Fruit fly (Drosophila melanogaster) whole organism, prepupa: ENCODE data around the gene NPFR.

ENCODE experiments used
- Blimp-1 ChIP-seq: fragments of 200-800 bp; sonication (Bioruptor generic); optimal IDR thresholded peaks from 3 replicates; lab custom pipeline; 2017; ENCODE audit warnings: missing biosample characterization, missing genetic modification characterization, mild to moderate bottlenecking, moderate library complexity, missing genetic modification reagents
- CG10669 ChIP-seq: fragments of 200-800 bp; sonication (Bioruptor generic); optimal IDR thresholded peaks from 3 replicates; lab custom pipeline; 2018; ENCODE audit warnings: missing biosample characterization, mild to moderate bottlenecking, missing genetic modification characterization, moderate library complexity
- CG11294 ChIP-seq: fragments of 200-800 bp; sonication (Bioruptor generic); IDR thresholded peaks from 2 replicates; pipeline ENCODE4 v1.3.6; 2022; ENCODE audit warnings: missing biosample characterization, missing genetic modification characterization
- CG11762 ChIP-seq: fragments of 200-800 bp; sonication (Bioruptor generic); optimal IDR thresholded peaks from 3 replicates; lab custom pipeline; 2016; ENCODE audit warnings: missing biosample characterization, missing genetic modification characterization; ENCODE audit not compliant: insufficient read depth
- CG11902 ChIP-seq: fragments of 200-800 bp; sonication (Bioruptor generic); optimal IDR thresholded peaks from 3 replicates; lab custom pipeline; 2016; ENCODE audit warnings: missing biosample characterization, missing genetic modification characterization
- CG15336 ChIP-seq: fragments of 200-800 bp; sonication (Bioruptor generic); IDR thresholded peaks from 2 replicates; pipeline ENCODE4 v1.3.6; 2022; ENCODE audit warnings: missing biosample characterization, missing genetic modification characterization
- CG1621 ChIP-seq: fragments of 200-800 bp; sonication (Bioruptor generic); optimal IDR thresholded peaks from 3 replicates; lab custom pipeline; 2018; ENCODE audit warnings: missing biosample characterization, mild to moderate bottlenecking, missing genetic modification characterization
- CG16779 ChIP-seq: fragments of 200-800 bp; sonication (Bioruptor generic); optimal IDR thresholded peaks from 3 replicates; lab custom pipeline; 2017; ENCODE audit warnings: missing biosample characterization, mild to moderate bottlenecking, missing genetic modification characterization
- CG3032 ChIP-seq: fragments of 200-800 bp; optimal IDR thresholded peaks from 2 replicates; lab custom pipeline; 2019; ENCODE audit warnings: missing biosample characterization, mild to moderate bottlenecking, missing genetic modification characterization, moderate library complexity
- CG34406 ChIP-seq: fragments of 200-800 bp; sonication (Bioruptor generic); optimal IDR thresholded peaks from 3 replicates; lab custom pipeline; 2016; ENCODE audit warnings: missing biosample characterization, missing genetic modification characterization
- CG3919 ChIP-seq: fragments of 200-800 bp; sonication (Bioruptor generic); optimal IDR thresholded peaks from 3 replicates; lab custom pipeline; 2016; ENCODE audit warnings: missing biosample characterization, missing genetic modification characterization
- CG4318 ChIP-seq: fragments of 200-800 bp; sonication (Bioruptor generic); optimal IDR thresholded peaks from 3 replicates; lab custom pipeline; 2017; ENCODE audit warnings: missing biosample characterization, mild to moderate bottlenecking, missing genetic modification characterization
- CG6163 ChIP-seq: fragments of 200-800 bp; sonication (Bioruptor generic); IDR thresholded peaks from 3 replicates; pipeline ENCODE4 v1.3.6; 2022; ENCODE audit warnings: missing biosample characterization, missing genetic modification characterization
- CG6276 ChIP-seq: fragments of 200-800 bp; sonication (Bioruptor generic); optimal IDR thresholded peaks from 2 replicates; lab custom pipeline; 2017; ENCODE audit warnings: missing biosample characterization, mild to moderate bottlenecking, missing genetic modification characterization
- CG6792 ChIP-seq: fragments of 200-800 bp; sonication (Bioruptor generic); optimal IDR thresholded peaks from 3 replicates; lab custom pipeline; 2016; ENCODE audit warnings: missing biosample characterization, missing genetic modification characterization
- CG6854 ChIP-seq: fragments of 200-800 bp; sonication (Bioruptor generic); optimal IDR thresholded peaks from 2 replicates; lab custom pipeline; 2017; ENCODE audit warnings: missing biosample characterization, mild to moderate bottlenecking, missing genetic modification characterization
- CG7368 ChIP-seq: fragments of 200-800 bp; sonication (Bioruptor generic); optimal IDR thresholded peaks from 3 replicates; lab custom pipeline; 2016; ENCODE audit warnings: missing biosample characterization, missing genetic modification characterization
- CG8119 ChIP-seq: fragments of 200-800 bp; sonication (Bioruptor generic); IDR thresholded peaks from 3 replicates; pipeline ENCODE4 v1.3.6; 2022; ENCODE audit warnings: missing biosample characterization, missing genetic modification characterization
- CG9139 ChIP-seq: fragments of 200-800 bp; sonication (Bioruptor generic); optimal IDR thresholded peaks from 3 replicates; lab custom pipeline; 2017; ENCODE audit warnings: missing biosample characterization, mild to moderate bottlenecking, missing genetic modification characterization
- Eip75B ChIP-seq: fragments of 200-800 bp; sonication (Bioruptor generic); optimal IDR thresholded peaks from 3 replicates; lab custom pipeline; 2016; ENCODE audit warnings: missing biosample characterization, missing genetic modification characterization
- Eip78C ChIP-seq: fragments of 200-800 bp; sonication (Bioruptor generic); peaks from one replicate; lab custom pipeline; 2016; ENCODE audit warnings: missing biosample characterization, missing genetic modification characterization
- Eip93F ChIP-seq: fragments of 200-800 bp; sonication (Bioruptor generic); optimal IDR thresholded peaks from 2 replicates; lab custom pipeline; 2016; ENCODE audit warnings: missing biosample characterization, mild to moderate bottlenecking, missing genetic modification characterization
- Ets21C ChIP-seq: fragments of 200-800 bp; sonication (Bioruptor generic); optimal IDR thresholded peaks from 3 replicates; lab custom pipeline; 2016; ENCODE audit warnings: missing biosample characterization, missing genetic modification characterization
- Hr4 ChIP-seq: fragments of 200-800 bp; sonication (Bioruptor generic); optimal IDR thresholded peaks from 3 replicates; lab custom pipeline; 2016; ENCODE audit warnings: missing biosample characterization, missing genetic modification characterization
- Lpt ChIP-seq: fragments of 200-800 bp; sonication (Bioruptor generic); optimal IDR thresholded peaks from 3 replicates; lab custom pipeline; 2016; ENCODE audit warnings: missing biosample characterization, missing genetic modification characterization
- OdsH ChIP-seq: fragments of 200-800 bp; sonication (Bioruptor generic); optimal IDR thresholded peaks from 3 replicates; lab custom pipeline; 2016; ENCODE audit warnings: missing biosample characterization, missing genetic modification characterization
- Smox ChIP-seq: fragments of 200-800 bp; sonication (Bioruptor generic); optimal IDR thresholded peaks from 3 replicates; lab custom pipeline; 2016; ENCODE audit warnings: missing biosample characterization, missing genetic modification characterization
- Sox102F ChIP-seq: fragments of 200-800 bp; sonication (Bioruptor generic); optimal IDR thresholded peaks from 2 replicates; lab custom pipeline; 2016; ENCODE audit warnings: missing biosample characterization, mild to moderate bottlenecking, missing genetic modification characterization
- Sox14 ChIP-seq: fragments of 200-800 bp; sonication (Bioruptor generic); optimal IDR thresholded peaks from 3 replicates; lab custom pipeline; 2016; ENCODE audit warnings: missing biosample characterization, missing genetic modification characterization
- Sox15 ChIP-seq: fragments of 200-800 bp; sonication (Bioruptor generic); optimal IDR thresholded peaks from 3 replicates; lab custom pipeline; 2016; ENCODE audit warnings: missing biosample characterization, missing genetic modification characterization
- achi ChIP-seq: fragments of 200-800 bp; sonication (Bioruptor generic); optimal IDR thresholded peaks from 3 replicates; lab custom pipeline; 2016; ENCODE audit warnings: missing biosample characterization, missing genetic modification characterization
- acj6 ChIP-seq: fragments of 200-800 bp; sonication (Bioruptor generic); optimal IDR thresholded peaks from 3 replicates; lab custom pipeline; 2016; ENCODE audit warnings: missing biosample characterization, missing genetic modification characterization
- eg ChIP-seq: fragments of 200-800 bp; sonication (Bioruptor generic); IDR thresholded peaks from 3 replicates; pipeline ENCODE4 v1.3.6; 2022; ENCODE audit warnings: missing biosample characterization, missing genetic modification characterization
- fd59A ChIP-seq: fragments of 200-800 bp; sonication (Bioruptor generic); optimal IDR thresholded peaks from 2 replicates; lab custom pipeline; 2017; ENCODE audit warnings: missing biosample characterization, mild to moderate bottlenecking, missing genetic modification characterization, missing genetic modification reagents
- fd85E ChIP-seq: fragments of 200-800 bp; sonication (Bioruptor generic); optimal IDR thresholded peaks from 3 replicates; lab custom pipeline; 2016; ENCODE audit warnings: missing biosample characterization, missing genetic modification characterization
- fkh ChIP-seq: fragments of 200-800 bp; sonication (Bioruptor generic); optimal IDR thresholded peaks from 3 replicates; lab custom pipeline; 2017; ENCODE audit warnings: missing biosample characterization, mild to moderate bottlenecking, missing genetic modification characterization, moderate library complexity
- lz ChIP-seq: fragments of 200-800 bp; sonication (Bioruptor generic); optimal IDR thresholded peaks from 3 replicates; lab custom pipeline; 2016; ENCODE audit warnings: missing biosample characterization, missing genetic modification characterization
- net ChIP-seq: fragments of 200-800 bp; sonication (Bioruptor generic); optimal IDR thresholded peaks from 3 replicates; lab custom pipeline; 2016; ENCODE audit warnings: missing biosample characterization, missing genetic modification characterization
- salr ChIP-seq, 2 experiments: fragments of 200-800 bp; sonication (Bioruptor generic); optimal IDR thresholded peaks; 3 replicates each; lab custom pipeline; 2016 to 2018; ENCODE audit warnings: missing biosample characterization in 2 of 2, missing genetic modification characterization in 2 of 2, mild to moderate bottlenecking in 1 of 2
- spab ChIP-seq: fragments of 200-800 bp; sonication (Bioruptor generic); optimal IDR thresholded peaks from 2 replicates; lab custom pipeline; 2017; ENCODE audit warnings: missing biosample characterization, mild to moderate bottlenecking, missing genetic modification characterization, missing genetic modification reagents
- ss ChIP-seq, 2 experiments: fragments of 200-800 bp; sonication (Bioruptor generic); optimal IDR thresholded peaks; 2 replicates in 1 of 2; 3 replicates in 1 of 2; lab custom pipeline; 2017 to 2018; ENCODE audit warnings: mild to moderate bottlenecking in 2 of 2, missing biosample characterization in 2 of 2, missing genetic modification characterization in 2 of 2, moderate library complexity in 1 of 2
- svp ChIP-seq: fragments of 200-800 bp; sonication (Bioruptor generic); peaks from one replicate; lab custom pipeline; 2016; ENCODE audit warnings: missing biosample characterization, missing genetic modification characterization
- topi ChIP-seq: fragments of 200-800 bp; sonication (Bioruptor generic); optimal IDR thresholded peaks from 3 replicates; lab custom pipeline; 2016; ENCODE audit warnings: missing biosample characterization, missing genetic modification characterization
- vri ChIP-seq: fragments of 200-800 bp; sonication (Bioruptor generic); optimal IDR thresholded peaks from 3 replicates; lab custom pipeline; 2016; ENCODE audit warnings: missing biosample characterization, mild to moderate bottlenecking, missing genetic modification characterization

Gene NPFR

DNA sequence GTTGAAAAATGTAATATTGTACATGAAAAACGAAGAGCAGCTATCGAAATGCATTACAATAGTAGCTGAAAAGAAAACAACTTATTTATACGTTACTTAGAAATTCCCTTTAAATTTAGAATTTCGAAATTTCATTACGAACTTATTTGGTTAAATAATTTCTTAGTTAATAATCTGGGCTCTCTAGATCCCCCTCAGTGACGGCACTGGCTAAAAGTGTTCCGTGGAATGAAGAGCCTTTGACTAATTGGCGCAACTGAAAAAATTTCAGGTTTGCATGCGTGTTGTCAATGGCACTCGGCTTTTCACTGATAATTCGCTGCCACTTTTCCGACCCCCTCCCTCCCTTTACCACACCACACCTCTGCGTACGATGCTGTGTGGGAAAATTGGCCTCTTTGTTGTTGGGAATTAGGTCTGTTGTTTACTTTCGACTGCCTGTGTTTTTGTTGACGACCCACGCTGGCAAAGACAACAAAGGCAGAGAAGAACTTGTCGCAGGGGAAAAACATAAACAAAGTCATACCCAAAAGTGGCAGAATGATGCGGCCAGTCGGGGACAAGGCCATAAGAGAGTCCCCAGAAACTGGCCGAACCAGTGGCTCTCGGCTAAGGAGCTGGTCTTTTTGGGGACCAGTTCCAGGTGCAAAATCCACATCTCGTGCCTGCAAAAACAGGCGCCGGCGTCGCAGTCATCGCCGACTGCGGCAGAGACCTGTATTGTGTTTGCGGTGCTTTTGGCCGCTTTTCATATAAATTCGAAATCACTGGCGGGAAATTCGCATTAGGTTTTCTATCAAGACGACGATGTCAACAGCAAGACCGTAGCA is 28.2 kb downstream of the NPFR start, which contains the start of gene Osi3 (continued):
- no peak for TF ChIP-seq topi
- TF ChIP-seq CG11762 (GFP tag; lab: Kevin White, UChicago) = no peak
- TF ChIP-seq CG16779 (tag; lab: Kevin White, UChicago) = no peak
- peak; percentile 6 for TF ChIP-seq acj6 (GFP tag; lab: Kevin White, UChicago)
- no peak for TF ChIP-seq CG1621 (tag; lab: Kevin White, UChicago)
- no peak for TF ChIP-seq CG9139 (GFP tag; lab: Kevin White, UChicago)
- peak in 1 of 2 experiments; percentile 21 for TF ChIP-seq salr (GFP tag; optimal IDR thresholded peaks at IDR 0.05; lab: Kevin White, UChicago)
- TF ChIP-seq Sox14 (GFP tag; lab: Kevin White, UChicago) = no peak
- TF ChIP-seq Hr4 (GFP tag; lab: Kevin White, UChicago) = peak; percentile 65
- TF ChIP-seq achi (GFP tag; lab: Kevin White, UChicago) = peak; percentile 7
- peak; percentile 54 for TF ChIP-seq CG4318
- TF ChIP-seq CG11294 (GFP tag; lab: Robert Waterston, UW) = no peak
- peak; percentile 32 for TF ChIP-seq OdsH (GFP tag; lab: Kevin White, UChicago)
- no peak for TF ChIP-seq Lpt
- no peak for TF ChIP-seq CG6792 (GFP tag; lab: Kevin White, UChicago)
- TF ChIP-seq Sox15 (GFP tag; lab: Kevin White, UChicago) = no peak
- TF ChIP-seq CG11902 (GFP tag; lab: Kevin White, UChicago) = no peak
- 0 out of 3 replicates have a peak, but pooled peaks have one; percentile 35 for TF ChIP-seq eg (GFP tag; lab: Robert Waterston, UW)
- no peak for TF ChIP-seq CG6163
- TF ChIP-seq, all 60 proteins: peak for 19

DNA sequence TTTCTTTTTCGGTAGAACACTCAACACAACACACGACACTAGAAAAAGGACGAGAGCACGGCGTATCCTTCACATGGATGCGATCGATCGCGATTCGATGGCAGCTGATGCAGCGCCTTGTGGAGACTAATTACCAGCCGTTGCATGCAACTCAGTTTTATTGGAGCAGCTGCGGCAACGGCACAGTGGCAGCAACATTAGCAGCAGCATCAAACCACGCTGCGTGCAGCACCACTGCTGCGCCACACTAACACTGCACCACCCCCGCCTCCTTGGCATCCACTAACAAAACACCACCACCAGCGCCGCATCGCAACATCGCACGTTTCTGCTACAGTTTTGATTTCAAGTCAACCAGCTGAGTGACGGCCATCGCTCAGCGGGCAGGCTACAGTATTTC is 34.6 kb downstream of the NPFR start, which contains the start of gene Osi4:
Gene Osi4, minus strand, starts transcription at position 101 of the 400 bp plus-strand sequence.
- no peak for TF ChIP-seq salr (GFP tag; optimal IDR thresholded peaks at IDR 0.05; lab: Kevin White, UChicago)
- TF ChIP-seq, all 60 proteins: peak for 0

DNA sequence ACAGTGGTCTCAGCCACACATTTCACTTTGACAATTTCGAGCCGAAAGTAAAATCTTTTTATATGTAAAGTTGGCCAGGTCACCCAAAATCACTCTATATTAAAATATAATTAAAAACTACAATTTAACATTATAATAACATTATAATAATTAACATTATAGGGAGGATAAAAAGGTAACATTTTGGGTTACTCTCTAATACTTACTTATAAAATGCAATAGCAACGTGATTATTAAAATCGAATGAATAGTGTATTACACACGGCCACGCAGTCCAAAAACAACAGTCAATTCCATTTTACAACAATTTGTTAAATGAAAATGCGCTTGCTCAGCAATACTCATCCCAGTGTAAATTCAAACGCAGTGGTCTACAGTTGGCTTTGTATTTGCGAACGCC is 35.0 kb downstream of the NPFR start:
- TF ChIP-seq achi (GFP tag; lab: Kevin White, UChicago) = peak; percentile 40
- TF ChIP-seq Hr4 (GFP tag; lab: Kevin White, UChicago) = peak; percentile 26
- peak; percentile 33 for TF ChIP-seq CG6276 (GFP tag; lab: Kevin White, UChicago)
- no peak for TF ChIP-seq net
- TF ChIP-seq eg (GFP tag; lab: Robert Waterston, UW) = no peak
- TF ChIP-seq Eip78C (GFP tag; lab: Kevin White, UChicago) = peak; percentile 68
- TF ChIP-seq CG34406 (GFP tag; lab: Kevin White, UChicago) = no peak
- no peak for TF ChIP-seq lz (GFP tag; lab: Kevin White, UChicago)
- TF ChIP-seq Lpt = no peak
- peak in 1 of 2 experiments; percentile 21 for TF ChIP-seq salr (GFP tag; optimal IDR thresholded peaks at IDR 0.05; lab: Kevin White, UChicago)
- peak; percentile 5 for TF ChIP-seq CG3919 (GFP tag; lab: Kevin White, UChicago)
- no peak for TF ChIP-seq fkh (GFP tag; lab: Kevin White, UChicago)
- TF ChIP-seq fd59A (GFP tag; lab: Kevin White, UChicago) = no peak
- no peak for TF ChIP-seq Eip93F (GFP tag; lab: Kevin White, UChicago)
- no peak for TF ChIP-seq Sox102F
- peak; percentile 66 for TF ChIP-seq CG4318
- TF ChIP-seq svp (GFP tag; lab: Kevin White, UChicago) = no peak
- TF ChIP-seq CG3032 = no peak
- no peak for TF ChIP-seq vri (GFP tag; lab: Kevin White, UChicago)
- TF ChIP-seq CG11902 (GFP tag; lab: Kevin White, UChicago) = no peak
- TF ChIP-seq Smox = no peak
- TF ChIP-seq CG9139 (GFP tag; lab: Kevin White, UChicago) = no peak
- peak; percentile 18 for TF ChIP-seq acj6 (GFP tag; lab: Kevin White, UChicago)
- TF ChIP-seq CG8119 (GFP tag; lab: Robert Waterston, UW) = peak; percentile 44; the same call in 1 of the 3 replicates
- no peak for TF ChIP-seq Ets21C (GFP tag; lab: Kevin White, UChicago)
- TF ChIP-seq CG11294 (GFP tag; lab: Robert Waterston, UW) = no peak
- no peak for TF ChIP-seq Sox14 (GFP tag; lab: Kevin White, UChicago)
- TF ChIP-seq OdsH (GFP tag; lab: Kevin White, UChicago) = peak; percentile 10
- 0 out of 2 replicates have a peak, but pooled peaks have one; percentile 25 for TF ChIP-seq CG15336 (GFP tag; lab: Robert Waterston, UW)
- TF ChIP-seq CG7368 (GFP tag; lab: Kevin White, UChicago) = no peak
- no peak for TF ChIP-seq Blimp-1 (GFP tag; lab: Kevin White, UChicago)
- TF ChIP-seq ss (GFP tag; optimal IDR thresholded peaks at IDR 0.05; lab: Kevin White, UChicago) = no peak
- no peak for TF ChIP-seq CG6854 (GFP tag; lab: Kevin White, UChicago)
- TF ChIP-seq spab (GFP tag; lab: Kevin White, UChicago) = no peak
- TF ChIP-seq CG6792 (GFP tag; lab: Kevin White, UChicago) = no peak
- TF ChIP-seq fd85E (GFP tag; lab: Kevin White, UChicago) = no peak
- TF ChIP-seq CG10669 (GFP tag; lab: Kevin White, UChicago) = no peak
- no peak for TF ChIP-seq Eip75B
